Worm (Caenorhabditis elegans) whole organism, mixed stage, embryonic: ENCODE data around the gene clec-169.

Source experiments
- ces-1 ChIP-seq: fragments of 150-350 bp; optimal IDR thresholded peaks from 2 replicates; lab custom pipeline; 2014; ENCODE audit warnings: missing biosample characterization, missing genetic modification reagents, missing genetic modification characterization
- cnd-1 ChIP-seq: fragments of 200-800 bp; sonication (Bioruptor generic); optimal IDR thresholded peaks from 2 replicates; lab custom pipeline; 2018; ENCODE audit warnings: mild to moderate bottlenecking, missing genetic modification characterization, missing compliant biosample characterization
- elt-1 ChIP-seq: sonication (generic microtip); optimal IDR thresholded peaks from 2 replicates; lab custom pipeline; 2017; ENCODE audit warnings: missing genetic modification characterization, mild to moderate bottlenecking, missing compliant biosample characterization, antibody characterized with exemption, moderate library complexity, borderline replicate concordance; ENCODE audit not compliant: insufficient read depth
- elt-3 ChIP-seq: fragments of 150-350 bp; optimal IDR thresholded peaks from 2 replicates; lab custom pipeline; 2014; ENCODE audit warnings: missing biosample characterization, missing genetic modification characterization
- flh-1 ChIP-seq: fragments of 200-800 bp; sonication (Bioruptor generic); optimal IDR thresholded peaks from 2 replicates; lab custom pipeline; 2018; ENCODE audit warnings: mild to moderate bottlenecking, missing genetic modification characterization, moderate library complexity, missing compliant biosample characterization
- mab-5 ChIP-seq: fragments of 150-350 bp; optimal IDR thresholded peaks from 2 replicates; lab custom pipeline; 2014; ENCODE audit warnings: missing biosample characterization, missing genetic modification characterization
- mls-2 ChIP-seq: sonication (generic microtip); optimal IDR thresholded peaks from 2 replicates; lab custom pipeline; 2016; ENCODE audit warnings: mild to moderate bottlenecking, missing genetic modification characterization, moderate library complexity, missing compliant biosample characterization
- nhr-12 ChIP-seq: fragments of 150-350 bp; optimal IDR thresholded peaks from 2 replicates; lab custom pipeline; 2014; ENCODE audit warnings: missing biosample characterization, missing genetic modification characterization
- nhr-237 ChIP-seq: fragments of 150-350 bp; optimal IDR thresholded peaks from 2 replicates; lab custom pipeline; 2014; ENCODE audit warnings: missing biosample characterization, missing genetic modification characterization
- unc-62 ChIP-seq: fragments of 150-350 bp; optimal IDR thresholded peaks from 2 replicates; lab custom pipeline; 2014; ENCODE audit warnings: missing biosample characterization, missing genetic modification reagents, missing genetic modification characterization

ce11 chrIV:1309600-1310207 is 48.6 kb downstream of the clec-169 start, which contains the start of the genes ddx-46 and F53H1.4:
- no peak for TF ChIP-seq flh-1
- no peak for TF ChIP-seq nhr-237
- no peak for TF ChIP-seq unc-62
- no peak for TF ChIP-seq nhr-12 (tag; lab: Kevin White, UChicago)
- TF ChIP-seq mls-2 = no peak
- TF ChIP-seq elt-1 (tag; lab: Kevin White, UChicago) = no peak
- TF ChIP-seq cnd-1 = no peak
- TF ChIP-seq elt-3 (tag; lab: Kevin White, UChicago) = no peak
- TF ChIP-seq ces-1 (GFP tag; lab: Kevin White, UChicago) = no peak
- TF ChIP-seq mab-5 (tag; lab: Kevin White, UChicago) = no peak
